Worm (Caenorhabditis elegans) whole organism, L1 larva: ENCODE results near the gene bus-1.

Experiments
- ama-1 ChIP-seq: fragments of 150-350 bp; optimal IDR thresholded peaks from 2 replicates; lab custom pipeline; 2014
- egl-27 ChIP-seq, 2 experiments: fragments of 150-350 bp in 1 of 2; sonication (generic microtip); optimal IDR thresholded peaks; 3 replicates each; lab custom pipeline; 2017 to 2018; ENCODE audit warnings: missing biosample characterization in 2 of 2, missing genetic modification characterization in 2 of 2, missing genetic modification reagents in 2 of 2
- elt-3 ChIP-seq, 6 experiments: fragments of 150-350 bp in 1 of 6; sonication (generic microtip); optimal IDR thresholded peaks; 2 replicates each; lab custom pipeline; 2017 to 2018; ENCODE audit warnings: missing biosample characterization in 6 of 6, missing genetic modification characterization in 6 of 6, inconsistent platforms in 1 of 6
- snpc-4 ChIP-seq: fragments of 150-350 bp; optimal IDR thresholded peaks from 2 replicates; lab custom pipeline; 2014; ENCODE audit warnings: missing biosample characterization, missing genetic modification characterization
- tbx-2 ChIP-seq: sonication (generic microtip); optimal IDR thresholded peaks from 2 replicates; lab custom pipeline; 2016; ENCODE audit warnings: missing genetic modification characterization, missing compliant biosample characterization

- TF ChIP-seq snpc-4 (tag; lab: Kevin White, UChicago) (no peak), tbx-2 (tag; lab: Kevin White, UChicago) (no peak), egl-27 (tag; optimal IDR thresholded peaks at IDR 0.05; lab: Kevin White, UChicago) (no peak), ama-1 (lab: Kevin White, UChicago) (no peak), elt-3 (tag; optimal IDR thresholded peaks at IDR 0.05; lab: Kevin White, UChicago) (no peak)
Observed at ce11 chrV:8980845-8981244, 43.8 kb downstream of the bus-1 start, which contains the start of gene str-84.
